Fruit fly (Drosophila melanogaster) whole organism: Measurements from ENCODE around the gene RhoBTB.

Experiments
- CG8478 ChIP-seq: fragments of >200 bp; optimal IDR thresholded peaks from 2 replicates; lab custom pipeline; 2018; ENCODE audit warnings: inconsistent platforms
- Dll ChIP-seq: fragments of >200 bp; optimal IDR thresholded peaks from 2 replicates; lab custom pipeline; 2017
- EcR ChIP-seq, 2 experiments: fragments of >200 bp; optimal IDR thresholded peaks; 2 replicates each; lab custom pipeline; 2017; ENCODE audit warnings: missing biosample characterization in 2 of 2, missing genetic modification characterization in 2 of 2, missing genetic modification reagents in 2 of 2
- pan ChIP-seq: fragments of >200 bp; optimal IDR thresholded peaks from 2 replicates; lab custom pipeline; 2017
- psq ChIP-seq: fragments of >200 bp; optimal IDR thresholded peaks from 2 replicates; lab custom pipeline; 2017
- usp ChIP-seq: fragments of >200 bp; optimal IDR thresholded peaks from 2 replicates; lab custom pipeline; 2017; ENCODE audit warnings: missing biosample characterization, missing genetic modification characterization, mixed read lengths

RhoBTB gene

DNA sequence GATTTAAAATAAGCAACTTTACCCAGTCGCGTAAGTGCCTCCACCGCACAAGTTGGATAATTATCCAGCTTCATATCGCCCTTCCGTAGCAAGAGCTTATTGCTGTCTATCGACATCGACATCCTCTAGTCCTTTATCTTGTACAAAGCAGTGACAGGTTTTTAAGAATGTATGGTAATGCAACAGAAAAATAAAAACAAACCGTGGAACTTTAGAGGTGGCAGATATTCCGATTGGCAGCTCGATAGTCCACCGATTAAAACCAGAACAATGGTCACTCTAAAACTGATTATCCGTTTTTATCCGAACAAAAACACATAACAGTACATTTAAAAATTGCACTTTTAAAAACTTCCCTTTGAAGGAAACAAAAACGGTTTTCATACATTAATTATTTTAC, 51.4 kb downstream of the RhoBTB start, which contains the start of gene CG5274:
Gene CG5274, minus strand, starts transcription at position 218 of the 400 bp plus-strand sequence.
- no peak for TF ChIP-seq usp (GFP tag; lab: Kevin White, UChicago)
- TF ChIP-seq Dll (lab: Kevin White, UChicago): no peak
- TF ChIP-seq psq (lab: Kevin White, UChicago): no peak
- no peak for TF ChIP-seq CG8478 (lab: Kevin White, UChicago)
- TF ChIP-seq pan (lab: Kevin White, UChicago): no peak
- TF ChIP-seq EcR (GFP tag; optimal IDR thresholded peaks at IDR 0.05; lab: Kevin White, UChicago): no peak

DNA sequence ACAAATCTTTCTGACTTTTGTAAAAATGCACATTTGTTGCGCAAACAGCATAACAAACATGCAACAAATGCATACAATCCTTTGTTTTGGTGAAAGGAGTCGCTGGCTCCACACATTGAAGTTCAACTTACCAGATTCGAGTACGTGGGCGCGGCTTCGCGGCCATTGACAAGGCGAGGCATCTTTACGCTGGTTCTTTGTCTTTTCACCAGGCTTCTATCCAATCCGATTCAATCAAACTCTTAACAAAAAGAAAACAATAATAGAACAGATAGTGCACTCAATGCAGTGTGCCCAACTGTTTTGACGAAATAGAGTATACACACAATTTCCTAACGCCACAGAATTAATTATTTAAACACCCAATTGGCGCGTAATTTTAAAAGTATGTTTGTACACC, 54.1 kb downstream of the RhoBTB start, which contains the start of gene CG5262:
Gene CG5262, minus strand, starts transcription at position 294 of the 400 bp plus-strand sequence.
- TF ChIP-seq CG8478 (lab: Kevin White, UChicago) (no peak), EcR (GFP tag; optimal IDR thresholded peaks at IDR 0.05; lab: Kevin White, UChicago) (no peak), Dll (lab: Kevin White, UChicago) (no peak), pan (lab: Kevin White, UChicago) (no peak), psq (lab: Kevin White, UChicago) (no peak)

DNA sequence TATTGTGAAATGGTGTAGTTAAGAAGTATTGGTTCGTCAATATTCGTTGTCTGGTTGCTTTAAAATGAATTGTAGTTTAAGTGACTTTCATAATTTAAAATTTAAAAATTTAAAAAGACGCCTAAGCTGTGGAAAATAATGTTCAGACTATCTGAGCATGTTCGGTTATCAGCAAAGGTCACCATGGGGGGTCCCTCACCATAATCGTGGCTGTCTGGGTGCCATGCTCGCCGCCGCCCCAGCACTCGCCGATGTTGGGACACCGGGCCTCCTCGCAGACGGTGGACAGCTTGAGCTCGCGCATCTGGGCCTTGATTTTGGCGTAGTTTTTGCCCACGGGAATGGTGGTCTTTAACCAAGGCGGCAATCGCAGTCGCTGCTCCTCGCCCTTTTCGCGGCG, 55.6 kb downstream of the RhoBTB start:
- TF ChIP-seq psq (lab: Kevin White, UChicago) (no peak), CG8478 (lab: Kevin White, UChicago) (no peak), usp (GFP tag; lab: Kevin White, UChicago) (no peak), Dll (lab: Kevin White, UChicago) (no peak), EcR (GFP tag; optimal IDR thresholded peaks at IDR 0.05; lab: Kevin White, UChicago) (no peak), pan (lab: Kevin White, UChicago) (no peak)
